Fruit fly (Drosophila melanogaster) whole organism, pupa: ENCODE results near the gene Lkb1.

Source experiments
- CG12605 ChIP-seq: fragments of 200-800 bp; sonication (Bioruptor generic); IDR thresholded peaks from 2 replicates; pipeline ENCODE4 v1.3.6; 2022; ENCODE audit warnings: missing biosample characterization, missing genetic modification characterization
- CG13204 ChIP-seq: fragments of 200-800 bp; sonication (Bioruptor generic); optimal IDR thresholded peaks from 2 replicates; lab custom pipeline; 2018; ENCODE audit warnings: missing biosample characterization, mild to moderate bottlenecking, missing genetic modification characterization, moderate library complexity
- CG8159 ChIP-seq: fragments of 200-800 bp; sonication (Bioruptor generic); optimal IDR thresholded peaks from 3 replicates; lab custom pipeline; 2018; ENCODE audit warnings: missing biosample characterization, mild to moderate bottlenecking, missing genetic modification characterization, moderate library complexity
- CG8301 ChIP-seq: fragments of 200-800 bp; sonication (Bioruptor generic); optimal IDR thresholded peaks from 2 replicates; lab custom pipeline; 2018; ENCODE audit warnings: missing biosample characterization, mild to moderate bottlenecking, missing genetic modification characterization
- CG9948 ChIP-seq: fragments of 200-800 bp; sonication (Bioruptor generic); optimal IDR thresholded peaks from 2 replicates; lab custom pipeline; 2018; ENCODE audit warnings: missing biosample characterization, mild to moderate bottlenecking, missing genetic modification characterization, moderate library complexity
- EcR ChIP-seq: fragments of 200-800 bp; sonication (Bioruptor generic); optimal IDR thresholded peaks from 3 replicates; lab custom pipeline; 2019; ENCODE audit warnings: missing biosample characterization, missing genetic modification characterization, mild to moderate bottlenecking, moderate library complexity, missing genetic modification reagents
- Pif1A ChIP-seq: fragments of 200-800 bp; sonication (Bioruptor generic); optimal IDR thresholded peaks from 3 replicates; lab custom pipeline; 2016; ENCODE audit warnings: missing biosample characterization, missing genetic modification characterization
- Pif1B ChIP-seq: fragments of 200-800 bp; sonication (Bioruptor generic); optimal IDR thresholded peaks from 3 replicates; lab custom pipeline; 2016; ENCODE audit warnings: missing biosample characterization, missing genetic modification characterization
- Snoo ChIP-seq: fragments of 200-800 bp; sonication (Bioruptor generic); optimal IDR thresholded peaks from 3 replicates; lab custom pipeline; 2017; ENCODE audit warnings: missing biosample characterization, mild to moderate bottlenecking, missing genetic modification characterization, inconsistent platforms
- fd96Ca ChIP-seq: fragments of 200-800 bp; sonication (Bioruptor generic); IDR thresholded peaks from 3 replicates; pipeline ENCODE4 v1.3.6; 2022; ENCODE audit warnings: missing biosample characterization, missing genetic modification characterization
- gl ChIP-seq: fragments of 200-800 bp; sonication (Bioruptor generic); optimal IDR thresholded peaks from 2 replicates; lab custom pipeline; 2018; ENCODE audit warnings: missing biosample characterization, mild to moderate bottlenecking, missing genetic modification characterization
- rn ChIP-seq: fragments of 200-800 bp; sonication (Bioruptor generic); IDR thresholded peaks from 2 replicates; pipeline ENCODE4 v1.3.6; 2022; ENCODE audit warnings: missing biosample characterization, missing genetic modification characterization

- no peak for TF ChIP-seq Snoo (tag; lab: Kevin White, UChicago)
- peak; percentile 48; the same call in 2 of the 3 replicates for TF ChIP-seq fd96Ca (GFP tag; lab: Robert Waterston, UW)
- no peak for TF ChIP-seq Pif1B (GFP tag; lab: Kevin White, UChicago)
- peak; percentile 16 for TF ChIP-seq gl
- TF ChIP-seq CG8301 (tag; lab: Kevin White, UChicago), result no peak
- no peak for TF ChIP-seq rn (GFP tag; lab: Robert Waterston, UW)
- no peak for TF ChIP-seq EcR (GFP tag; lab: Kevin White, UChicago)
- TF ChIP-seq CG8159 (tag; lab: Kevin White, UChicago), result peak; percentile 26
- no peak for TF ChIP-seq CG13204 (GFP tag; lab: Kevin White, UChicago)
- peak; percentile 36 for TF ChIP-seq Pif1A
- TF ChIP-seq CG9948, result no peak
- TF ChIP-seq CG12605 (GFP tag; lab: Robert Waterston, UW), result 0 out of 2 replicates have a peak, but pooled peaks have one; percentile 30
Observed at dm6 chr3R:13710645-13711044, 34.3 kb downstream of the Lkb1 start.
